Worm (Caenorhabditis elegans): ENCODE measurements around the gene hsp-110.

- TF ChIP-seq ceh-2 (tag; optimal IDR thresholded peaks at IDR 0.05), result no peak
- no peak for TF ChIP-seq nfya-1 (tag; optimal IDR thresholded peaks at IDR 0.05)
- no peak for TF ChIP-seq ztf-16 (tag; optimal IDR thresholded peaks at IDR 0.05)
- TF ChIP-seq ahr-1 (tag; optimal IDR thresholded peaks at IDR 0.05), result no peak
- TF ChIP-seq unc-55 (GFP tag; optimal IDR thresholded peaks at IDR 0.05), result no peak
- TF ChIP-seq ceh-14 (tag; optimal IDR thresholded peaks at IDR 0.05), result no peak
- no peak for TF ChIP-seq unc-3 (GFP tag; conservative IDR thresholded peaks at IDR 0.05)
- TF ChIP-seq unc-3 (tag; optimal IDR thresholded peaks at IDR 0.05), result no peak
- TF ChIP-seq rnt-1 (tag; optimal IDR thresholded peaks at IDR 0.05), result no peak
These were observed 43.5 kb upstream of the hsp-110 start, which contains the start of the genes ess-2 and F42H10.2 for ce11 chrIII:8490254-8490653.
